Fruit fly (Drosophila melanogaster): ENCODE results near the gene CG9593.

Gene CG9593

DNA sequence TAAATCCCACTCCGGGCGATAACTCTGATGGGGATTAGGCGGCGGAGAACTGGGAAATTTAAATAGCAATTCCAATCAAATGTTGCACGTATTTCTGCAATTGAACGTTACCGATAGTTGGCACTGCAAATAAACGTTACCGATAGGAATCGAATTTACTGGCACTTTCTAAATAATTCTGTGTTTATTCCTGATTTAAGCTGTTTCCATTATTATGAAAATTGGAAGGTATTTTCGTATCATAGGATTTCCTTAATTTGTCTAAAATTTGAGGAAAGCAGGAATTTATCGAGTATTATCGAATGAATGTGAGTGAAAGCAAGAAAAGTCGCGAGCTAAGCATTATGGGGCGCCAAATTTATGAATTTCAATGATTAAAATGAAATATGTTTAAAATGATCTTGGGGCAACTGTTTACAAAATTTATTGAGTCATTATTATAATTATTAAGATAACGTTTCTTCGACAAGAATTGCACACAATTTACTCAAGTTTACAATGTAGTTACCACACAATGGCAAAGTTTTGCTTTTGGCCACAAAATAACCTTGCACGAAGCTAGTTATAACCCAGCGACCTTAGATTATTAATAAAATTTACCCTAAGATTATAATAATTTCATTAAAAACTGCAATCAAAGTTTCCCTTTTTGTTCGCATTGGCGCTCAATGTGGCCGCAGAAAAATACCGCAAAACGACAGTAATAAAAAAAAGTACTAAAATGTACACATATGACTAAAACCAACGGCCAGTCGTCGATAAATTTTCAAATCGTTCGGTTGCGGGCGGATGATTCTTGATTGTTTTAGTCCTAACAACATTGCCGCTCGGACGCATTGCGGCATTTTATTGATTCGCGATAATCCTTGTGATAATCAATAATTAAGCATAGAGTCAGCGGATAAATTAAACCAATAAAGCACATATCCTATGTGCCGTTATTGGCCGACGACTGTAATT lies 1.7 kb downstream of the CG9593 start, which contains the start of gene alpha-Man-IIb (continued):
- TF ChIP-seq CG13624 (GFP tag; optimal IDR thresholded peaks at IDR 0.05) (peak; percentile 0), CG16813 (GFP tag; IDR thresholded peaks at IDR 0.05; ENCODE audit: partially characterized antibody) (peak; percentile 69; the same call in 2 of the 3 replicates), CG42726 (GFP tag; IDR thresholded peaks at IDR 0.05; ENCODE audit: partially characterized antibody) (peak; percentile 62; the same call in 1 of the 2 replicates), CG7357 (GFP tag; IDR thresholded peaks at IDR 0.05) (no peak), BtbVII (GFP tag; optimal IDR thresholded peaks at IDR 0.05) (no peak), Aef1 (GFP tag; IDR thresholded peaks at IDR 0.05) (no peak), sens (GFP tag) (peak; percentile 81), CG12219 (GFP tag; optimal IDR thresholded peaks at IDR 0.05) (no peak), Ptx1 (GFP tag; IDR thresholded peaks at IDR 0.05) (peak; percentile 31; the same call in 1 of the 2 replicates), ftz-f1 (GFP tag; optimal IDR thresholded peaks at IDR 0.05) (peak; percentile 2), CG13894 (tag; optimal IDR thresholded peaks at IDR 0.05) (peak; percentile 6), Oaz (GFP tag; IDR thresholded peaks at IDR 0.05) (no peak), fd64A (GFP tag; optimal IDR thresholded peaks at IDR 0.05) (peak; percentile 52), CG13287 (GFP tag; IDR thresholded peaks at IDR 0.05; ENCODE audit: partially characterized antibody) (peak; percentile 91), CG12769 (tag; optimal IDR thresholded peaks at IDR 0.05) (no peak), CG32767 (GFP tag; IDR thresholded peaks at IDR 0.05) (0 out of 2 replicates have a peak, but pooled peaks have one; percentile 12), phol (tag; optimal IDR thresholded peaks at IDR 0.05) (peak; percentile 44), nau (GFP tag; optimal IDR thresholded peaks at IDR 0.05) (no peak), mirr (GFP tag; optimal IDR thresholded peaks at IDR 0.05) (peak; percentile 9), CG17359 (tag; optimal IDR thresholded peaks at IDR 0.05) (peak; percentile 23), knrl (GFP tag; IDR thresholded peaks at IDR 0.05; ENCODE audit: partially characterized antibody) (peak; percentile 83; the same call in 2 of the 3 replicates), CG3281 (GFP tag; optimal IDR thresholded peaks at IDR 0.05) (peak; percentile 1), grau (tag; optimal IDR thresholded peaks at IDR 0.05) (peak; percentile 21), hb (GFP tag; IDR thresholded peaks at IDR 0.05; ENCODE audit: partially characterized antibody) (peak; percentile 71; the same call in 2 of the 3 replicates), CG10209 (GFP tag; optimal IDR thresholded peaks at IDR 0.05) (peak; percentile 5), tup (GFP tag; optimal IDR thresholded peaks at IDR 0.05) (peak; percentile 15), sc (optimal IDR thresholded peaks at IDR 0.05) (no peak), sc (GFP tag; optimal IDR thresholded peaks at IDR 0.05) (no peak), onecut (GFP tag; IDR thresholded peaks at IDR 0.05) (peak; percentile 92), CG1603 (tag; optimal IDR thresholded peaks at IDR 0.05) (peak; percentile 53), Nf-YA (GFP tag; IDR thresholded peaks at IDR 0.05) (0 out of 2 replicates have a peak, but pooled peaks have one; percentile 6), CG3995 (GFP tag; optimal IDR thresholded peaks at IDR 0.05) (peak; percentile 94), pho (GFP tag; optimal IDR thresholded peaks at IDR 0.05) (no peak), CG31388 (GFP tag; optimal IDR thresholded peaks at IDR 0.05) (no peak), Atf6 (GFP tag; IDR thresholded peaks at IDR 0.05) (0 out of 2 replicates have a peak, but pooled peaks have one; percentile 24), CG14441 (GFP tag; IDR thresholded peaks at IDR 0.05) (peak; percentile 41; the same call in 1 of the 2 replicates), chinmo (GFP tag; IDR thresholded peaks at IDR 0.05; ENCODE audit: partially characterized antibody) (0 out of 4 replicates have a peak, but pooled peaks have one; percentile 39), CG17361 (GFP tag; IDR thresholded peaks at IDR 0.05) (peak; percentile 43; the same call in 2 of the 3 replicates), CG17186 (GFP tag; optimal IDR thresholded peaks at IDR 0.05) (peak; percentile 6), CG17385 (GFP tag; optimal IDR thresholded peaks at IDR 0.05) (peak; percentile 25), bbx (GFP tag; IDR thresholded peaks at IDR 0.05; ENCODE audit: partially characterized antibody) (peak; percentile 74), CG30020 (tag; optimal IDR thresholded peaks at IDR 0.05) (peak; percentile 25), H2.0 (GFP tag; IDR thresholded peaks at IDR 0.05) (no peak), CG30403 (GFP tag; optimal IDR thresholded peaks at IDR 0.05) (peak; percentile 18), CG12744 (GFP tag; optimal IDR thresholded peaks at IDR 0.05) (no peak), CG10959 (GFP tag; IDR thresholded peaks at IDR 0.05) (no peak), CG6854 (GFP tag; optimal IDR thresholded peaks at IDR 0.05) (peak; percentile 54)
